Fruit fly (Drosophila melanogaster) whole organism, embryonic: Measurements from ENCODE around the gene CG15406.

Experiments used
- CG16779 ChIP-seq: fragments of 200-800 bp; sonication (Bioruptor generic); IDR thresholded peaks from 2 replicates; pipeline ENCODE4 v1.3.6; 2022; ENCODE audit warnings: missing biosample characterization, missing genetic modification characterization
- CG16863 ChIP-seq: fragments of 200-800 bp; sonication (Bioruptor generic); optimal IDR thresholded peaks from 3 replicates; lab custom pipeline; 2016; ENCODE audit warnings: missing biosample characterization, missing genetic modification characterization
- CG30431 ChIP-seq: fragments of 200-800 bp; sonication (Bioruptor generic); optimal IDR thresholded peaks from 2 replicates; lab custom pipeline; 2017; ENCODE audit warnings: missing biosample characterization, missing genetic modification characterization
- CG3407 ChIP-seq: fragments of 200-800 bp; sonication (Bioruptor generic); optimal IDR thresholded peaks from 2 replicates; lab custom pipeline; 2018; ENCODE audit warnings: missing biosample characterization, mild to moderate bottlenecking, missing genetic modification characterization
- CG4282 ChIP-seq: fragments of 200-800 bp; sonication (Bioruptor generic); optimal IDR thresholded peaks from 2 replicates; lab custom pipeline; 2016; ENCODE audit warnings: missing biosample characterization, missing genetic modification characterization
- HmgD ChIP-seq: fragments of 200-800 bp; sonication (Bioruptor generic); optimal IDR thresholded peaks from 3 replicates; lab custom pipeline; 2016; ENCODE audit warnings: missing biosample characterization, missing genetic modification characterization
- Jarid2 ChIP-seq: fragments of 200-800 bp; sonication (Bioruptor generic); optimal IDR thresholded peaks from 3 replicates; lab custom pipeline; 2017; ENCODE audit warnings: mild to moderate bottlenecking, missing biosample characterization, missing genetic modification reagents, missing genetic modification characterization
- Ptx1 ChIP-seq: fragments of 200-800 bp; sonication (Bioruptor generic); IDR thresholded peaks from 2 replicates; pipeline ENCODE4 v1.3.6; 2022; ENCODE audit warnings: missing biosample characterization, missing genetic modification characterization
- dm ChIP-seq: fragments of 200-800 bp; sonication (Bioruptor generic); optimal IDR thresholded peaks from 3 replicates; lab custom pipeline; 2016; ENCODE audit warnings: missing biosample characterization, missing genetic modification characterization
- grau ChIP-seq: fragments of 200-800 bp; optimal IDR thresholded peaks from 3 replicates; lab custom pipeline; 2019; ENCODE audit warnings: missing biosample characterization, mild to moderate bottlenecking, missing genetic modification characterization, moderate library complexity
- insv ChIP-seq, 2 experiments: fragments of 200-800 bp; sonication (Bioruptor generic); optimal IDR thresholded peaks; 3 replicates each; lab custom pipeline; 2016 to 2018; ENCODE audit warnings: missing biosample characterization in 2 of 2, missing genetic modification characterization in 2 of 2
- pan ChIP-seq, 4 experiments: fragments of >200 bp in 3 of 4; fragments of 200-800 bp in 1 of 4; sonication (Bioruptor generic) in 1 of 4; optimal IDR thresholded peaks in 3 of 4; IDR thresholded peaks in 1 of 4; 2 replicates each; pipeline versions ENCODE4 v1.3.6 to Lab custom; 2017 to 2022; ENCODE audit warnings: missing biosample characterization in 2 of 4, missing genetic modification characterization in 2 of 4, mixed read lengths in 1 of 4
- shn ChIP-seq: fragments of 200-800 bp; sonication (Bioruptor generic); optimal IDR thresholded peaks from 3 replicates; lab custom pipeline; 2016; ENCODE audit warnings: missing biosample characterization, missing genetic modification characterization

DNA sequence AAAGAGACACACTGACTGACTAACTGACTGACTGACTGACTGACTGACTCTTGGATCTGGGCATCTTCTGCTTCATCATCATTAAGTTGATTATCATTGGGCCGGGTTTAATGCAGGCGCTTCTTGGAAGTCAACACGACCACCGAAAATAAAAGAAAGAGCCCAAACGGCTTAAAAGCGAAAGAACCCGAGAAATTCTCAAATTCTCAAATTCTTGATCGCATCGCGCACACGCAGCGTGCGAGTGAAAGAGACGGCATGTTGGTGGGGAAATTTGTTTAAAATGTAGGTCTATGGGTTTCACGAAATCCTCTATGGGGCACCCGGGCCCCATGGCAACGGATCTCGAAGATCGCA, 37.4 kb downstream of the CG15406 start:
- TF ChIP-seq HmgD (GFP tag; lab: Kevin White, UChicago) (no peak), grau (no peak), Jarid2 (no peak), dm (GFP tag; lab: Kevin White, UChicago) (no peak), CG16779 (GFP tag; lab: Robert Waterston, UW) (no peak), CG16863 (no peak), shn (GFP tag; lab: Kevin White, UChicago) (no peak), CG4282 (GFP tag; lab: Kevin White, UChicago) (no peak), CG30431 (no peak), insv (GFP tag; optimal IDR thresholded peaks at IDR 0.05; lab: Kevin White, UChicago) (no peak), Ptx1 (no peak), CG3407 (GFP tag; lab: Kevin White, UChicago) (no peak), pan (optimal IDR thresholded peaks at IDR 0.05; lab: Kevin White, UChicago) (no peak), pan (GFP tag; optimal IDR thresholded peaks at IDR 0.05 in 1 of 2, IDR thresholded peaks at IDR 0.05 in 1 of 2) (no peak)
